Worm (Caenorhabditis elegans): ENCODE measurements around the gene oac-40.

DNA sequence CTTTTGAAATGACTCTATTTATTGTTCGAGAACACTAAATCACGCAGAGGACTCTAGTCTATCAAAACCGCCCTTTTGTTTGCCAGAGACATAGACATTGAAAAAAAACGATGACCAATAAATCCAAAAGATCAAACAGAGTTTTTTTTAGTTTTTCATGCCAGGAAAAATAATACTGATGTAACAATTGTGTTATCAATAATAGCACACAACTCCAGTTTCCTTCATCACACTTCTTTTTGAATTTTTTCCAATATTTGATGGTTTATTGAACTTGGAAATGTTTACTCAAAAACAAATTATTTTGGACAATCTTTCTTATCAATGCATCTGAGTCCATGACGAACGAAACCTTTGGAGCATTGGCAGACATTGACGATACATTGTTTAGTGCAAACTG, 37.4 kb downstream of the oac-40 start, which contains the start of gene C25E10.8:
- TF ChIP-seq him-1 (tag; optimal IDR thresholded peaks at IDR 0.05) = no peak
- TF ChIP-seq dao-5 (tag; optimal IDR thresholded peaks at IDR 0.05) = no peak
- no peak for TF ChIP-seq W03F9.2 (tag; optimal IDR thresholded peaks at IDR 0.05)
